Worm (Caenorhabditis elegans) whole organism, L4/young adult: Measurements from ENCODE around the gene cyp-31A3.

ENCODE experiments used
- dao-5 ChIP-seq: sonication (generic microtip); optimal IDR thresholded peaks from 2 replicates; lab custom pipeline; 2016; ENCODE audit warnings: missing genotype, missing genetic modification characterization, moderate library complexity, missing compliant biosample characterization
- him-1 ChIP-seq: sonication (generic microtip); optimal IDR thresholded peaks from 2 replicates; lab custom pipeline; 2016; ENCODE audit warnings: missing genotype, missing genetic modification reagents, missing genetic modification characterization, missing compliant biosample characterization

- TF ChIP-seq dao-5 (no peak), him-1 (no peak)
These were observed 19.3 kb downstream of the cyp-31A3 start, which contains the start of gene set-15 for ce11 chrIV:4780129-4780528.
